Fruit fly (Drosophila melanogaster): ENCODE measurements around the gene CG43082.
A peak's percentile ranks its signal among the peaks of the same experiment; 100 is the strongest.

Gene CG43082

dm6 chr3L:15692794-15693532 lies 31.3 kb downstream of the CG43082 start (continued):
- TF ChIP-seq Bgb (GFP tag; IDR thresholded peaks at IDR 0.05; ENCODE audit: partially characterized antibody) = no peak
- TF ChIP-seq Neu2 (GFP tag; optimal IDR thresholded peaks at IDR 0.05; ENCODE audit: borderline replicate concordance) = no peak
- TF ChIP-seq CG15601 (tag; optimal IDR thresholded peaks at IDR 0.05) = peak; percentile 28
- TF ChIP-seq zf30C (GFP tag; optimal IDR thresholded peaks at IDR 0.05) = peak; percentile 4
- no peak for TF ChIP-seq CG4707 (GFP tag; optimal IDR thresholded peaks at IDR 0.05)
- TF ChIP-seq usp (GFP tag; optimal IDR thresholded peaks at IDR 0.05) = no peak
- TF ChIP-seq Nf-YA (GFP tag; IDR thresholded peaks at IDR 0.05) = no peak
- no peak for TF ChIP-seq CG12219 (GFP tag; optimal IDR thresholded peaks at IDR 0.05)
- no peak for TF ChIP-seq Dll (GFP tag; IDR thresholded peaks at IDR 0.05; ENCODE audit: partially characterized antibody)
- no peak for TF ChIP-seq CG6765 (GFP tag; optimal IDR thresholded peaks at IDR 0.05)
- no peak for TF ChIP-seq Mes4 (GFP tag; optimal IDR thresholded peaks at IDR 0.05)
- no peak for TF ChIP-seq CG10462 (GFP tag; optimal IDR thresholded peaks at IDR 0.05)
- no peak for TF ChIP-seq CG8089 (GFP tag; optimal IDR thresholded peaks at IDR 0.05)
- TF ChIP-seq CG18619 (GFP tag; optimal IDR thresholded peaks at IDR 0.05) = peak; percentile 38
- TF ChIP-seq cad (GFP tag; optimal IDR thresholded peaks at IDR 0.05) = no peak
- peak; percentile 24 for TF ChIP-seq Abd-B (GFP tag; optimal IDR thresholded peaks at IDR 0.05)
- TF ChIP-seq CG17361 (GFP tag; IDR thresholded peaks at IDR 0.05) = peak; percentile 82
- no peak for TF ChIP-seq bbx (GFP tag; IDR thresholded peaks at IDR 0.05; ENCODE audit: partially characterized antibody)
- no peak for TF ChIP-seq btn (GFP tag; optimal IDR thresholded peaks at IDR 0.05)
- TF ChIP-seq Dfd (GFP tag; optimal IDR thresholded peaks at IDR 0.05) = no peak
- no peak for TF ChIP-seq CkIIα-i1 (GFP tag; IDR thresholded peaks at IDR 0.05)
- peak; percentile 71 for TF ChIP-seq CG11504 (tag; optimal IDR thresholded peaks at IDR 0.05)
- TF ChIP-seq Lhr (GFP tag; optimal IDR thresholded peaks at IDR 0.05) = no peak
- peak; percentile 11 for TF ChIP-seq CG2116 (GFP tag; optimal IDR thresholded peaks at IDR 0.05)
- no peak for TF ChIP-seq Sin3A (optimal IDR thresholded peaks at IDR 0.05)
- TF ChIP-seq Sox100B (GFP tag; optimal IDR thresholded peaks at IDR 0.05) = peak; percentile 77
- TF ChIP-seq CG18476 (GFP tag; optimal IDR thresholded peaks at IDR 0.05) = peak; percentile 31
- TF ChIP-seq NFAT (GFP tag; IDR thresholded peaks at IDR 0.05) = no peak
- no peak for TF ChIP-seq CG13296 (GFP tag; optimal IDR thresholded peaks at IDR 0.05)
- no peak for TF ChIP-seq Lpt (GFP tag; optimal IDR thresholded peaks at IDR 0.05)
- TF ChIP-seq CG31388 (GFP tag; optimal IDR thresholded peaks at IDR 0.05) = no peak
- no peak for TF ChIP-seq CG11695 (GFP tag; IDR thresholded peaks at IDR 0.05)
- TF ChIP-seq CG2120 (GFP tag; optimal IDR thresholded peaks at IDR 0.05) = no peak
- TF ChIP-seq Doc2 (GFP tag; IDR thresholded peaks at IDR 0.05) = no peak
- TF ChIP-seq CG7745 (tag; optimal IDR thresholded peaks at IDR 0.05) = no peak
- no peak for TF ChIP-seq sna (GFP tag; IDR thresholded peaks at IDR 0.05; ENCODE audit: partially characterized antibody)
- no peak for TF ChIP-seq Adf1 (GFP tag; IDR thresholded peaks at IDR 0.05)
- no peak for TF ChIP-seq CG6175 (GFP tag; IDR thresholded peaks at IDR 0.05)
- no peak for TF ChIP-seq CG14441 (GFP tag; IDR thresholded peaks at IDR 0.05)
- no peak for TF ChIP-seq CG6791 (GFP tag; IDR thresholded peaks at IDR 0.05; ENCODE audit: partially characterized antibody)
- no peak for TF ChIP-seq pnt (GFP tag; optimal IDR thresholded peaks at IDR 0.05)
- TF ChIP-seq nau (GFP tag; optimal IDR thresholded peaks at IDR 0.05) = no peak
- no peak for TF ChIP-seq CG2199 (GFP tag; IDR thresholded peaks at IDR 0.05)
- TF ChIP-seq CG17912 (GFP tag; optimal IDR thresholded peaks at IDR 0.05) = no peak
- no peak for TF ChIP-seq p53 (GFP tag; optimal IDR thresholded peaks at IDR 0.05)
- no peak for TF ChIP-seq Max (GFP tag; optimal IDR thresholded peaks at IDR 0.05)
- no peak for TF ChIP-seq Aef1 (GFP tag; IDR thresholded peaks at IDR 0.05)
- TF ChIP-seq CG1529 (GFP tag; optimal IDR thresholded peaks at IDR 0.05) = no peak
- TF ChIP-seq ind (GFP tag; optimal IDR thresholded peaks at IDR 0.05) = peak; percentile 15
- TF ChIP-seq tx (GFP tag; optimal IDR thresholded peaks at IDR 0.05) = no peak
- no peak for TF ChIP-seq CG13287 (GFP tag; IDR thresholded peaks at IDR 0.05; ENCODE audit: partially characterized antibody)
